Worm (Caenorhabditis elegans) whole organism, L2 larva: ENCODE results near the gene Y57G11C.22.

Source experiments
- lin-39 ChIP-seq: fragments of 150-350 bp; optimal IDR thresholded peaks from 2 replicates; lab custom pipeline; 2014; ENCODE audit warnings: missing biosample characterization, missing genetic modification reagents, missing genetic modification characterization
- mdl-1 ChIP-seq, 2 experiments: fragments of 150-350 bp in 1 of 2; sonication (generic microtip) in 1 of 2; optimal IDR thresholded peaks; 2 replicates each; lab custom pipeline; 2017; ENCODE audit warnings: missing biosample characterization in 2 of 2, missing genetic modification characterization in 2 of 2

DNA sequence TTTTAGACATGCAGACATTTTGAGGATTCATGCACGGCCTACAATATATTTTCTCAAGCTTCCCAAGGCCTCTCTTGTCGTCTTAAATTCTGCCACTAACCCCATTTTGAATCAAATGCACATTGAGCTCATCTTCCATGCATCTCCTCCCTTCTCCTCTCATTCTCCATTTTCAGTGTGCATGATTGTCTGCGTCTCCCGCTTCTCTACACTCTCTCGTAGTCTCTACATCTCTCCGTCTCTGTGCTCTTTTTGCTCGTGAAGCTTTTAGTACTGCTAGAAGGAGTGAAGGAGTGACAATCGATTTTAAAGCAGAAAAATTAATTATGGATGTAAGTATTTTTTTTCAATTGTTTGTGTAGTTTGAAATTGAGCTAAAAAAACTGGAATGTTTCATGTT is at the start of gene Y57G11C.22:
- TF ChIP-seq mdl-1 (tag; optimal IDR thresholded peaks at IDR 0.05; lab: Kevin White, UChicago) (no peak), lin-39 (no peak)
